Fruit fly (Drosophila melanogaster) whole organism, embryonic: ENCODE measurements around the gene PNKP.
A peak's percentile ranks its signal among the peaks of the same experiment; 100 is the strongest.

ENCODE experiments used
- Blimp-1 ChIP-seq: fragments of 200-800 bp; sonication (Bioruptor generic); optimal IDR thresholded peaks from 3 replicates; lab custom pipeline; 2018; ENCODE audit warnings: missing biosample characterization, missing genetic modification characterization, mild to moderate bottlenecking, moderate library complexity, missing genetic modification reagents
- CG1024 ChIP-seq: fragments of 200-800 bp; sonication (Bioruptor generic); IDR thresholded peaks from 2 replicates; pipeline ENCODE4 v1.3.6; 2022; ENCODE audit warnings: missing biosample characterization, missing genetic modification characterization
- CG10321 ChIP-seq: fragments of 200-800 bp; sonication (Bioruptor generic); IDR thresholded peaks from 2 replicates; pipeline ENCODE4 v1.3.6; 2022; ENCODE audit warnings: missing biosample characterization, missing genetic modification characterization
- CG10462 ChIP-seq: fragments of 200-800 bp; sonication (Bioruptor generic); optimal IDR thresholded peaks from 2 replicates; lab custom pipeline; 2016; ENCODE audit warnings: missing biosample characterization, missing genetic modification characterization
- CG11456 ChIP-seq: fragments of 200-800 bp; sonication (Bioruptor generic); IDR thresholded peaks from 3 replicates; pipeline ENCODE4 v1.3.6; 2022; ENCODE audit warnings: missing biosample characterization, missing genetic modification characterization
- CG12236 ChIP-seq: fragments of 200-800 bp; sonication (Bioruptor generic); optimal IDR thresholded peaks from 2 replicates; lab custom pipeline; 2016; ENCODE audit warnings: missing biosample characterization, missing genetic modification characterization
- CG1233 ChIP-seq: fragments of 200-800 bp; sonication (Bioruptor generic); optimal IDR thresholded peaks from 4 replicates; lab custom pipeline; 2018; ENCODE audit warnings: missing biosample characterization, mild to moderate bottlenecking, missing genetic modification characterization
- CG12391 ChIP-seq: fragments of 200-800 bp; sonication (Bioruptor generic); optimal IDR thresholded peaks from 3 replicates; lab custom pipeline; 2018; ENCODE audit warnings: missing biosample characterization, mild to moderate bottlenecking, missing genetic modification characterization, moderate library complexity
- CG12744 ChIP-seq: fragments of 200-800 bp; sonication (Bioruptor generic); optimal IDR thresholded peaks from 2 replicates; lab custom pipeline; 2016; ENCODE audit warnings: missing biosample characterization, missing genetic modification characterization
- CG1603 ChIP-seq: fragments of 200-800 bp; sonication (Bioruptor generic); optimal IDR thresholded peaks from 2 replicates; lab custom pipeline; 2019; ENCODE audit warnings: missing biosample characterization, mild to moderate bottlenecking, missing genetic modification characterization, moderate library complexity
- CG16815 ChIP-seq: fragments of 200-800 bp; sonication (Bioruptor generic); optimal IDR thresholded peaks from 3 replicates; lab custom pipeline; 2017; ENCODE audit warnings: missing biosample characterization, mild to moderate bottlenecking, missing genetic modification characterization
- CG17829 ChIP-seq: fragments of 200-800 bp; optimal IDR thresholded peaks from 2 replicates; lab custom pipeline; 2019; ENCODE audit warnings: missing biosample characterization, mild to moderate bottlenecking, missing genetic modification characterization, moderate library complexity
- CG3838 ChIP-seq: fragments of 200-800 bp; sonication (Bioruptor generic); optimal IDR thresholded peaks from 3 replicates; lab custom pipeline; 2016; ENCODE audit warnings: missing biosample characterization, missing genetic modification characterization
- CG6683 ChIP-seq: fragments of 200-800 bp; sonication (Bioruptor generic); optimal IDR thresholded peaks from 2 replicates; lab custom pipeline; 2017; ENCODE audit warnings: missing biosample characterization, mild to moderate bottlenecking, missing genetic modification characterization, missing genetic modification reagents
- CG6854 ChIP-seq: fragments of 200-800 bp; sonication (Bioruptor generic); optimal IDR thresholded peaks from 3 replicates; lab custom pipeline; 2017; ENCODE audit warnings: missing biosample characterization, mild to moderate bottlenecking, missing genetic modification characterization
- CG9817 ChIP-seq: fragments of 200-800 bp; sonication (Bioruptor generic); optimal IDR thresholded peaks from 2 replicates; lab custom pipeline; 2018; ENCODE audit warnings: missing biosample characterization, mild to moderate bottlenecking, missing genetic modification characterization, moderate library complexity
- CG9876 ChIP-seq: fragments of 200-800 bp; sonication (Bioruptor generic); optimal IDR thresholded peaks from 2 replicates; lab custom pipeline; 2016; ENCODE audit warnings: missing biosample characterization, missing genetic modification characterization
- E2f2 ChIP-seq: fragments of 200-800 bp; sonication (Bioruptor generic); IDR thresholded peaks from 2 replicates; pipeline ENCODE4 v1.3.6; 2022; ENCODE audit warnings: missing biosample characterization, missing genetic modification characterization
- Elba2 ChIP-seq: fragments of 200-800 bp; sonication (Bioruptor generic); optimal IDR thresholded peaks from 3 replicates; lab custom pipeline; 2016; ENCODE audit warnings: missing biosample characterization, missing genetic modification characterization
- Fer1 ChIP-seq: fragments of 200-800 bp; sonication (Bioruptor generic); optimal IDR thresholded peaks from 2 replicates; lab custom pipeline; 2017; ENCODE audit warnings: missing biosample characterization, mild to moderate bottlenecking, missing genetic modification characterization
- Fer2 ChIP-seq: fragments of 200-800 bp; sonication (Bioruptor generic); optimal IDR thresholded peaks from 2 replicates; lab custom pipeline; 2018; ENCODE audit warnings: missing biosample characterization, mild to moderate bottlenecking, missing genetic modification characterization, moderate library complexity
- GATAe ChIP-seq: fragments of 200-800 bp; sonication (Bioruptor generic); conservative IDR thresholded peaks from 2 replicates; pipeline ENCODE4 v1.3.6; 2022; ENCODE audit warnings: missing biosample characterization, missing genetic modification characterization
- HmgD ChIP-seq: fragments of 200-800 bp; sonication (Bioruptor generic); optimal IDR thresholded peaks from 3 replicates; lab custom pipeline; 2016; ENCODE audit warnings: missing biosample characterization, missing genetic modification characterization
- Hr39 ChIP-seq: fragments of >200 bp; optimal IDR thresholded peaks from 2 replicates; lab custom pipeline; 2017
- Hr78 ChIP-seq, 2 experiments: fragments of 200-800 bp in 1 of 2; fragments of >200 bp in 1 of 2; sonication (Bioruptor generic) in 1 of 2; optimal IDR thresholded peaks; 2 replicates each; lab custom pipeline; 2017 to 2019; ENCODE audit warnings: missing biosample characterization in 2 of 2, missing genetic modification characterization in 2 of 2, mild to moderate bottlenecking in 1 of 2, moderate library complexity in 1 of 2
- MBD-R2 ChIP-seq: fragments of 200-800 bp; sonication (Bioruptor generic); IDR thresholded peaks from 2 replicates; pipeline ENCODE4 v1.3.6; 2022; ENCODE audit warnings: missing biosample characterization, missing genetic modification characterization
- Scr ChIP-seq: fragments of 200-800 bp; sonication (Bioruptor generic); IDR thresholded peaks from 2 replicates; pipeline ENCODE4 v1.3.6; 2022; ENCODE audit warnings: missing biosample characterization, missing genetic modification characterization; ENCODE audit not compliant: partially characterized antibody
- Sox100B ChIP-seq: fragments of 200-800 bp; sonication (Bioruptor generic); optimal IDR thresholded peaks from 3 replicates; lab custom pipeline; 2018; ENCODE audit warnings: missing biosample characterization, mild to moderate bottlenecking, missing genetic modification characterization
- aop ChIP-seq: fragments of 200-800 bp; sonication (Bioruptor generic); IDR thresholded peaks from 2 replicates; pipeline ENCODE4 v1.3.6; 2022; ENCODE audit warnings: missing biosample characterization, missing genetic modification characterization
- ap ChIP-seq: fragments of 200-800 bp; sonication (Bioruptor generic); IDR thresholded peaks from 2 replicates; pipeline ENCODE4 v1.3.6; 2022; ENCODE audit warnings: missing biosample characterization, missing genetic modification characterization
- chm ChIP-seq: fragments of 200-800 bp; sonication (Bioruptor generic); IDR thresholded peaks from 2 replicates; pipeline ENCODE4 v1.3.6; 2022; ENCODE audit warnings: missing biosample characterization, missing genetic modification characterization
- ci ChIP-seq: fragments of 200-800 bp; sonication (Bioruptor generic); IDR thresholded peaks from 3 replicates; pipeline ENCODE4 v1.3.6; 2022; ENCODE audit warnings: missing biosample characterization, missing genetic modification characterization
- dimm ChIP-seq: fragments of 200-800 bp; sonication (Bioruptor generic); IDR thresholded peaks from 2 replicates; pipeline ENCODE4 v1.3.6; 2022; ENCODE audit warnings: missing biosample characterization, missing genetic modification characterization
- fd96Cb ChIP-seq: fragments of 200-800 bp; sonication (Bioruptor generic); optimal IDR thresholded peaks from 2 replicates; lab custom pipeline; 2018; ENCODE audit warnings: missing biosample characterization, mild to moderate bottlenecking, missing genetic modification characterization, moderate library complexity
- ftz-f1 ChIP-seq: fragments of 200-800 bp; sonication (Bioruptor generic); optimal IDR thresholded peaks from 2 replicates; lab custom pipeline; 2016; ENCODE audit warnings: missing biosample characterization, missing genetic modification characterization
- hbn ChIP-seq: fragments of 200-800 bp; sonication (Bioruptor generic); IDR thresholded peaks from 2 replicates; pipeline ENCODE4 v1.3.6; 2022; ENCODE audit warnings: missing biosample characterization, missing genetic modification characterization; ENCODE audit not compliant: partially characterized antibody
- lab ChIP-seq: fragments of 200-800 bp; sonication (Bioruptor generic); optimal IDR thresholded peaks from 3 replicates; lab custom pipeline; 2017; ENCODE audit warnings: missing biosample characterization, missing genetic modification characterization, mild to moderate bottlenecking, moderate library complexity, missing genetic modification reagents
- lbe ChIP-seq: fragments of 200-800 bp; sonication (Bioruptor generic); optimal IDR thresholded peaks from 2 replicates; lab custom pipeline; 2016; ENCODE audit warnings: missing biosample characterization, mild to moderate bottlenecking, missing genetic modification characterization
- lola ChIP-seq, 3 experiments: fragments of >200 bp in 2 of 3; fragments of 200-800 bp in 1 of 3; sonication (Bioruptor generic) in 1 of 3; optimal IDR thresholded peaks; 2 replicates each; lab custom pipeline; 2017 to 2019; ENCODE audit warnings: missing biosample characterization in 3 of 3, missing genetic modification characterization in 3 of 3, mild to moderate bottlenecking in 1 of 3, moderate library complexity in 1 of 3
- nerfin-2 ChIP-seq: fragments of 200-800 bp; sonication (Bioruptor generic); IDR thresholded peaks from 2 replicates; pipeline ENCODE4 v1.3.6; 2022; ENCODE audit warnings: missing biosample characterization, missing genetic modification characterization; ENCODE audit not compliant: partially characterized antibody
- org-1 ChIP-seq: fragments of 200-800 bp; sonication (Bioruptor generic); optimal IDR thresholded peaks from 2 replicates; lab custom pipeline; 2017; ENCODE audit warnings: missing biosample characterization, missing genetic modification characterization
- otp ChIP-seq: fragments of 200-800 bp; sonication (Bioruptor generic); IDR thresholded peaks from 3 replicates; pipeline ENCODE4, ENCODE4 v1.3.6; 2022; ENCODE audit warnings: missing biosample characterization, missing genetic modification characterization
- ro ChIP-seq: fragments of 200-800 bp; sonication (Bioruptor generic); IDR thresholded peaks from 2 replicates; pipeline ENCODE4 v1.3.6; 2022; ENCODE audit warnings: missing biosample characterization, missing genetic modification characterization
- row ChIP-seq: fragments of 200-800 bp; sonication (Bioruptor generic); IDR thresholded peaks from 3 replicates; pipeline ENCODE4 v1.3.6; 2022; ENCODE audit warnings: missing biosample characterization, missing genetic modification characterization
- sd ChIP-seq: fragments of 200-800 bp; sonication (Bioruptor generic); optimal IDR thresholded peaks from 3 replicates; lab custom pipeline; 2018; ENCODE audit warnings: missing biosample characterization, mild to moderate bottlenecking, missing genetic modification characterization, moderate library complexity
- sens ChIP-seq: fragments of 200-800 bp; sonication (Bioruptor generic); peaks from one replicate; lab custom pipeline; 2016; ENCODE audit warnings: missing biosample characterization, missing genetic modification characterization
- slou ChIP-seq: fragments of 200-800 bp; sonication (Bioruptor generic); optimal IDR thresholded peaks from 3 replicates; lab custom pipeline; 2016; ENCODE audit warnings: missing biosample characterization, missing genetic modification characterization
- ssp ChIP-seq: fragments of 200-800 bp; sonication (Bioruptor generic); IDR thresholded peaks from 2 replicates; pipeline ENCODE4 v1.3.6; 2022; ENCODE audit warnings: missing biosample characterization, missing genetic modification characterization
- tll ChIP-seq, 2 experiments: fragments of 200-800 bp in 1 of 2; fragments of >200 bp in 1 of 2; sonication (Bioruptor generic) in 1 of 2; optimal IDR thresholded peaks; 2 replicates each; lab custom pipeline; 2017 to 2019; ENCODE audit warnings: missing biosample characterization in 2 of 2, missing genetic modification characterization in 2 of 2, mild to moderate bottlenecking in 1 of 2, moderate library complexity in 1 of 2

PNKP gene

dm6 chr3R:8333768-8334470, 9.4 kb downstream of the PNKP start, which contains the start of gene Poxm (continued):
- TF ChIP-seq HmgD (peak; percentile 6), CG11456 (GFP tag; lab: Robert Waterston, UW) (peak; percentile 86), CG3838 (GFP tag; lab: Kevin White, UChicago) (peak; percentile 3), CG10321 (GFP tag; lab: Robert Waterston, UW) (0 out of 2 replicates have a peak, but pooled peaks have one; percentile 28), Fer2 (tag; lab: Kevin White, UChicago) (peak; percentile 75), chm (GFP tag; lab: Robert Waterston, UW) (no peak), ro (peak; percentile 86), Fer1 (GFP tag; lab: Kevin White, UChicago) (no peak), Hr39 (lab: Kevin White, UChicago) (no peak), otp (no peak), CG9876 (GFP tag; lab: Kevin White, UChicago) (no peak), tll (GFP tag; optimal IDR thresholded peaks at IDR 0.05; lab: Kevin White, UChicago) (no peak), CG10462 (GFP tag; lab: Kevin White, UChicago) (peak; percentile 84), CG9817 (tag; lab: Kevin White, UChicago) (peak; percentile 87), GATAe (GFP tag; lab: Robert Waterston, UW) (no peak), ci (GFP tag; lab: Robert Waterston, UW) (0 out of 3 replicates have a peak, but pooled peaks have one; percentile 28), CG12391 (tag; lab: Kevin White, UChicago) (peak; percentile 92), CG6683 (GFP tag; lab: Kevin White, UChicago) (no peak), ssp (GFP tag; lab: Robert Waterston, UW) (peak; percentile 89), CG1024 (peak; percentile 58; the same call in 1 of the 2 replicates), sd (peak; percentile 82), sens (GFP tag; lab: Kevin White, UChicago) (peak; percentile 96), fd96Cb (tag; lab: Kevin White, UChicago) (peak; percentile 95), lab (peak; percentile 77), lola (GFP tag; optimal IDR thresholded peaks at IDR 0.05; lab: Kevin White, UChicago) (peak in 2 of 3 experiments; percentile 56 to 96), CG12744 (GFP tag; lab: Kevin White, UChicago) (no peak), CG12236 (GFP tag; lab: Kevin White, UChicago) (no peak), row (GFP tag; lab: Robert Waterston, UW) (peak; percentile 92), Hr78 (GFP tag; optimal IDR thresholded peaks at IDR 0.05; lab: Kevin White, UChicago) (peak in 1 of 2 experiments; percentile 83), CG6854 (GFP tag; lab: Kevin White, UChicago) (peak; percentile 70), ftz-f1 (GFP tag; lab: Kevin White, UChicago) (no peak), MBD-R2 (no peak), Scr (GFP tag; lab: Robert Waterston, UW) (no peak; the same call in 1 of the 2 replicates), dimm (GFP tag; lab: Robert Waterston, UW) (peak; percentile 55; the same call in 1 of the 2 replicates), Elba2 (GFP tag; lab: Kevin White, UChicago) (no peak), CG1233 (GFP tag; lab: Kevin White, UChicago) (peak; percentile 89), Sox100B (GFP tag; lab: Kevin White, UChicago) (peak; percentile 96), Blimp-1 (GFP tag; lab: Kevin White, UChicago) (peak; percentile 87), CG16815 (GFP tag; lab: Kevin White, UChicago) (peak; percentile 91), ap (peak; percentile 79), lbe (GFP tag; lab: Kevin White, UChicago) (peak; percentile 80), hbn (no peak), aop (no peak), nerfin-2 (GFP tag; lab: Robert Waterston, UW) (no peak), org-1 (GFP tag; lab: Kevin White, UChicago) (peak; percentile 87), CG1603 (tag; lab: Kevin White, UChicago) (peak; percentile 28), E2f2 (GFP tag; lab: Robert Waterston, UW) (peak; percentile 53; the same call in 1 of the 2 replicates), CG17829 (peak; percentile 96), slou (peak; percentile 61)
